Worm (Caenorhabditis elegans): ENCODE results near the gene cut-1.

DNA sequence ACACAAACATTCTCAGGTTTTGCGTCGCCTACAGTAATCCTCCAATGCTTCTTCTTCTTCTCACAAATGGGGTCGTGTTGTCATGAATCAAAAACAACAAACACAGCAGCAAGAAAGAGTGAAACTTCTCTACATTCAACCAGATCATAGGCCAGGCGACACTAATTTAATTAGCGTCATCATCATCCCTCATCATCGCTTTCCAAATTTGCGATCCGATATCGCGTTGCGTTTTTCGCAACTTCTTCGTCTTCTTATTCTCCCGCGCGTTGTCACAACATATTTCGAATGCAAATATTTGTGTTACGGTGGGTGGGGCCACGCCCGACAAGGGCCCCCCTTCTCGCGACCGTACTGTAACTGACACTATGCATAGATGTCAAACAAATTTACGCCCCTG lies 17.5 kb downstream of the cut-1 start:
- TF ChIP-seq mdl-1 (tag; optimal IDR thresholded peaks at IDR 0.05) (no peak), ama-1 (optimal IDR thresholded peaks at IDR 0.05) (no peak)
